Worm (Caenorhabditis elegans) whole organism, late embryonic: ENCODE data around the gene mboa-7.
A peak's percentile ranks its signal among the peaks of the same experiment; 100 is the strongest.

ENCODE experiments used
- C38D4.7 ChIP-seq: fragments of 200-800 bp; sonication (Bioruptor generic); optimal IDR thresholded peaks from 2 replicates; lab custom pipeline; 2018; ENCODE audit warnings: mild to moderate bottlenecking, missing genetic modification characterization, moderate library complexity, missing compliant biosample characterization
- K09A11.1 ChIP-seq: sonication (generic microtip); optimal IDR thresholded peaks from 2 replicates; lab custom pipeline; 2017; ENCODE audit warnings: antibody characterized with exemption, mild to moderate bottlenecking, missing genetic modification characterization, missing compliant biosample characterization; ENCODE audit not compliant: insufficient read depth
- T23F11.4 ChIP-seq: fragments of 200-800 bp; sonication (Bioruptor generic); optimal IDR thresholded peaks from 2 replicates; lab custom pipeline; 2018; ENCODE audit warnings: mild to moderate bottlenecking, missing genetic modification characterization, missing compliant biosample characterization
- Y22D7AL.16 ChIP-seq: sonication (generic microtip); optimal IDR thresholded peaks from 2 replicates; lab custom pipeline; 2016; ENCODE audit warnings: missing genetic modification characterization, missing compliant biosample characterization
- ceh-14 ChIP-seq: sonication (generic microtip); optimal IDR thresholded peaks from 2 replicates; lab custom pipeline; 2016; ENCODE audit warnings: missing genotype, missing genetic modification characterization, missing compliant biosample characterization
- ceh-18 ChIP-seq: sonication (generic microtip); optimal IDR thresholded peaks from 2 replicates; lab custom pipeline; 2016; ENCODE audit warnings: missing genetic modification characterization, missing compliant biosample characterization
- ceh-19 ChIP-seq: fragments of 200-800 bp; sonication (Bioruptor generic); optimal IDR thresholded peaks from 2 replicates; lab custom pipeline; 2018; ENCODE audit warnings: mild to moderate bottlenecking, missing genetic modification characterization, missing compliant biosample characterization
- ceh-2 ChIP-seq: sonication (generic microtip); optimal IDR thresholded peaks from 2 replicates; lab custom pipeline; 2016; ENCODE audit warnings: missing genotype, missing genetic modification characterization, missing compliant biosample characterization
- ceh-22 ChIP-seq: sonication (generic microtip); optimal IDR thresholded peaks from 2 replicates; lab custom pipeline; 2017; ENCODE audit warnings: missing biosample characterization, missing genetic modification characterization
- ceh-31 ChIP-seq: sonication (generic microtip); optimal IDR thresholded peaks from 2 replicates; lab custom pipeline; 2016; ENCODE audit warnings: missing genetic modification characterization, missing compliant biosample characterization
- ceh-34 ChIP-seq: sonication (generic microtip); optimal IDR thresholded peaks from 2 replicates; lab custom pipeline; 2016; ENCODE audit warnings: mild to moderate bottlenecking, missing genetic modification characterization, missing compliant biosample characterization
- ceh-45 ChIP-seq: fragments of 200-800 bp; sonication (Bioruptor generic); IDR thresholded peaks from 2 replicates; pipeline ENCODE4 v1.3.6; 2022; ENCODE audit warnings: missing genetic modification reagents, missing genetic modification characterization, missing compliant biosample characterization
- ceh-48 ChIP-seq: sonication (generic microtip); optimal IDR thresholded peaks from 2 replicates; lab custom pipeline; 2016; ENCODE audit warnings: missing genetic modification characterization, inconsistent platforms, missing compliant biosample characterization
- ceh-9 ChIP-seq: sonication (generic microtip); optimal IDR thresholded peaks from 2 replicates; lab custom pipeline; 2016; ENCODE audit warnings: mild to moderate bottlenecking, missing genetic modification characterization, inconsistent platforms, missing compliant biosample characterization
- che-1 ChIP-seq: sonication (generic microtip); optimal IDR thresholded peaks from 2 replicates; lab custom pipeline; 2016; ENCODE audit warnings: mild to moderate bottlenecking, missing genetic modification characterization, missing compliant biosample characterization
- dmd-4 ChIP-seq: sonication (generic microtip); optimal IDR thresholded peaks from 2 replicates; lab custom pipeline; 2016; ENCODE audit warnings: borderline replicate concordance, missing genetic modification characterization, missing compliant biosample characterization
- dve-1 ChIP-seq: sonication (generic microtip); optimal IDR thresholded peaks from 2 replicates; lab custom pipeline; 2017; ENCODE audit warnings: antibody characterized with exemption, mild to moderate bottlenecking, missing genetic modification characterization, missing compliant biosample characterization
- ets-4 ChIP-seq: sonication (generic microtip); optimal IDR thresholded peaks from 2 replicates; lab custom pipeline; 2016; ENCODE audit warnings: missing genetic modification characterization, missing compliant biosample characterization
- hlh-13 ChIP-seq: fragments of 200-800 bp; sonication (Bioruptor generic); optimal IDR thresholded peaks from 2 replicates; lab custom pipeline; 2018; ENCODE audit warnings: mild to moderate bottlenecking, missing genetic modification characterization, missing compliant biosample characterization
- hlh-15 ChIP-seq: sonication (generic microtip); optimal IDR thresholded peaks from 2 replicates; lab custom pipeline; 2016; ENCODE audit warnings: missing genetic modification characterization, missing compliant biosample characterization
- hlh-30 ChIP-seq: sonication (generic microtip); optimal IDR thresholded peaks from 2 replicates; lab custom pipeline; 2017; ENCODE audit warnings: antibody characterized with exemption, missing genetic modification characterization, missing compliant biosample characterization; ENCODE audit not compliant: insufficient read depth
- hlh-8 ChIP-seq: sonication (generic microtip); optimal IDR thresholded peaks from 2 replicates; lab custom pipeline; 2016; ENCODE audit warnings: missing genotype, missing genetic modification characterization, missing compliant biosample characterization
- lim-6 ChIP-seq: sonication (generic microtip); optimal IDR thresholded peaks from 2 replicates; lab custom pipeline; 2016; ENCODE audit warnings: missing genetic modification characterization, missing compliant biosample characterization
- nfya-1 ChIP-seq: sonication (generic microtip); optimal IDR thresholded peaks from 2 replicates; lab custom pipeline; 2017; ENCODE audit warnings: missing genetic modification characterization, mild to moderate bottlenecking, missing compliant biosample characterization, antibody characterized with exemption, moderate library complexity
- nhr-232 ChIP-seq: sonication (generic microtip); optimal IDR thresholded peaks from 2 replicates; lab custom pipeline; 2016; ENCODE audit warnings: missing genetic modification characterization, missing compliant biosample characterization
- pha-4 ChIP-seq: fragments of 150-350 bp; optimal IDR thresholded peaks from 2 replicates; lab custom pipeline; 2018; ENCODE audit warnings: missing biosample characterization, missing genetic modification reagents, missing genetic modification characterization
- ref-2 ChIP-seq: sonication (generic microtip); optimal IDR thresholded peaks from 2 replicates; lab custom pipeline; 2016; ENCODE audit warnings: missing genetic modification characterization, missing compliant biosample characterization
- sox-4 ChIP-seq: sonication (generic microtip); optimal IDR thresholded peaks from 2 replicates; lab custom pipeline; 2017; ENCODE audit warnings: mild to moderate bottlenecking, missing genetic modification characterization, inconsistent platforms, missing compliant biosample characterization
- tbx-2 ChIP-seq: sonication (generic microtip); optimal IDR thresholded peaks from 2 replicates; lab custom pipeline; 2016; ENCODE audit warnings: missing genetic modification characterization, missing compliant biosample characterization
- tbx-7 ChIP-seq: sonication (generic microtip); optimal IDR thresholded peaks from 2 replicates; lab custom pipeline; 2016; ENCODE audit warnings: missing genotype, missing genetic modification characterization, missing compliant biosample characterization
- unc-3 ChIP-seq, 2 experiments: fragments of 200-800 bp in 1 of 2; sonication (Bioruptor generic) in 1 of 2; sonication (generic microtip) in 1 of 2; conservative IDR thresholded peaks in 1 of 2; optimal IDR thresholded peaks in 1 of 2; 2 replicates each; pipeline versions ENCODE4 v1.3.6 to Lab custom; 2016 to 2022; ENCODE audit warnings: missing compliant biosample characterization in 2 of 2, missing genetic modification characterization in 2 of 2, missing genetic modification reagents in 1 of 2
- unc-55 ChIP-seq: sonication (generic microtip); optimal IDR thresholded peaks from 2 replicates; lab custom pipeline; 2017; ENCODE audit warnings: missing biosample characterization, missing genetic modification reagents, missing genetic modification characterization
- unc-86 ChIP-seq: sonication (generic microtip); optimal IDR thresholded peaks from 2 replicates; lab custom pipeline; 2016; ENCODE audit warnings: missing genetic modification characterization, missing compliant biosample characterization
- zip-5 ChIP-seq: sonication (generic microtip); optimal IDR thresholded peaks from 2 replicates; lab custom pipeline; 2016; ENCODE audit warnings: missing genetic modification characterization, missing compliant biosample characterization
- ztf-16 ChIP-seq: sonication (generic microtip); optimal IDR thresholded peaks from 2 replicates; lab custom pipeline; 2017; ENCODE audit warnings: missing genetic modification characterization, missing compliant biosample characterization

The mboa-7 gene

ce11 chrX:10499590-10499989 lies 24.8 kb downstream of the mboa-7 start, which contains the start of gene vab-3:
TSS of gene vab-3 (plus strand) at chrX:10499890.
- TF ChIP-seq ceh-31 (tag; lab: Kevin White, UChicago) (peak; percentile 22), tbx-7 (tag; lab: Kevin White, UChicago) (no peak)

- TF ChIP-seq unc-55 (no peak), ceh-31 (tag; lab: Kevin White, UChicago) (no peak), nhr-232 (tag; lab: Kevin White, UChicago) (no peak), K09A11.1 (tag; lab: Kevin White, UChicago) (no peak), ceh-34 (tag; lab: Kevin White, UChicago) (no peak), sox-4 (tag; lab: Kevin White, UChicago) (no peak), hlh-30 (no peak), zip-5 (tag; lab: Kevin White, UChicago) (no peak), ceh-18 (no peak), dve-1 (tag; lab: Kevin White, UChicago) (no peak), ceh-14 (tag; lab: Kevin White, UChicago) (no peak), ceh-2 (tag; lab: Kevin White, UChicago) (no peak), hlh-15 (tag; lab: Kevin White, UChicago) (no peak), hlh-13 (GFP tag; lab: Kevin White, UChicago) (no peak), C38D4.7 (no peak), hlh-8 (tag; lab: Kevin White, UChicago) (no peak), dmd-4 (tag; lab: Kevin White, UChicago) (no peak), unc-3 (GFP tag; conservative IDR thresholded peaks at IDR 0.05; lab: Robert Waterston, UW) (no peak), unc-3 (tag; optimal IDR thresholded peaks at IDR 0.05; lab: Kevin White, UChicago) (no peak), Y22D7AL.16 (tag; lab: Kevin White, UChicago) (no peak), tbx-2 (tag; lab: Kevin White, UChicago) (no peak)
Measured at ce11 chrX:10491875-10492523, 32.4 kb downstream of the mboa-7 start.

DNA sequence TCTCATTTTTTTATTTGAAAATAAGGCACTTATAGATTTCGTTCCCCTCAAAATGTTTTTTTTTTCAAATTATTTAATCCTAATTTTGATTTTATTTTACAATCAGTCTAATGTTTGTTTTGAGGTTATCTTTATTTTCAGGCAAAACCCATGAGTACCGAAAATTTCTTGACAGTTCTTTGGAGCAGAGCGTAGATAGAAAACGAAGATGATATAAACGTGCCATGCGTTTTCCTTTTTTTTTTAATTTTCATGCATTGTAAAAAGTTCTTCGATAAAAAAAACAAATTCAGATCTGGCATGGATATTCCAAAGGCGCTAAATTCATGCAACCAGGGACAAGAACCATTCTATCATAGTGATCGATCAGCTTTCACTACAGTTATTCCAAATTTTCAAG lies 33.3 kb downstream of the mboa-7 start, which contains the start of gene C33D3.5:
C33D3.5 (plus strand) TSS at position 301 of the 400 bp plus-strand sequence.
- TF ChIP-seq ets-4 (tag; lab: Kevin White, UChicago) (no peak), ceh-48 (tag; lab: Kevin White, UChicago) (no peak)

- TF ChIP-seq lim-6 (tag; lab: Kevin White, UChicago) (no peak), ets-4 (tag; lab: Kevin White, UChicago) (no peak), ref-2 (tag; lab: Kevin White, UChicago) (no peak), hlh-13 (GFP tag; lab: Kevin White, UChicago) (no peak), ceh-19 (GFP tag; lab: Kevin White, UChicago) (no peak), unc-86 (tag; lab: Kevin White, UChicago) (no peak), che-1 (tag; lab: Kevin White, UChicago) (no peak), nfya-1 (tag; lab: Kevin White, UChicago) (no peak), tbx-2 (tag; lab: Kevin White, UChicago) (no peak), tbx-7 (tag; lab: Kevin White, UChicago) (no peak), hlh-30 (no peak), zip-5 (tag; lab: Kevin White, UChicago) (no peak), pha-4 (tag; lab: Kevin White, UChicago) (no peak), ceh-45 (GFP tag; lab: Robert Waterston, UW) (no peak), T23F11.4 (GFP tag; lab: Kevin White, UChicago) (no peak), ztf-16 (tag; lab: Kevin White, UChicago) (no peak), ceh-9 (tag; lab: Kevin White, UChicago) (no peak), unc-3 (GFP tag; conservative IDR thresholded peaks at IDR 0.05; lab: Robert Waterston, UW) (no peak), unc-3 (tag; optimal IDR thresholded peaks at IDR 0.05; lab: Kevin White, UChicago) (no peak), ceh-22 (tag; lab: Kevin White, UChicago) (no peak)
Measured at ce11 chrX:10488763-10489162, 35.6 kb downstream of the mboa-7 start, which contains the start of gene C33D3.4. TSS of gene C33D3.4 (plus strand) at chrX:10489063.
